Worm (Caenorhabditis elegans) whole organism, L3 larva: ENCODE measurements around the gene immt-2.
A peak's percentile ranks its signal among the peaks of the same experiment; 100 is the strongest.

Experiments used
- R02D3.7 ChIP-seq: fragments of 150-350 bp; optimal IDR thresholded peaks from 2 replicates; lab custom pipeline; 2014; ENCODE audit warnings: missing biosample characterization, missing genetic modification characterization
- ZK546.5 ChIP-seq: sonication (generic microtip); optimal IDR thresholded peaks from 2 replicates; lab custom pipeline; 2017; ENCODE audit warnings: missing biosample characterization, missing genetic modification characterization
- ceh-16 ChIP-seq: sonication (generic microtip); optimal IDR thresholded peaks from 2 replicates; lab custom pipeline; 2017; ENCODE audit warnings: missing biosample characterization, missing genetic modification characterization
- ceh-28 ChIP-seq: fragments of 150-350 bp; optimal IDR thresholded peaks from 2 replicates; lab custom pipeline; 2014; ENCODE audit warnings: missing biosample characterization, missing genetic modification reagents, missing genetic modification characterization
- ceh-82 ChIP-seq: fragments of 150-350 bp; optimal IDR thresholded peaks from 2 replicates; lab custom pipeline; 2014; ENCODE audit warnings: missing biosample characterization, missing genetic modification characterization
- ceh-9 ChIP-seq: sonication (generic microtip); optimal IDR thresholded peaks from 2 replicates; lab custom pipeline; 2018; ENCODE audit warnings: missing biosample characterization, missing genetic modification characterization
- daf-12 ChIP-seq: fragments of 150-350 bp; optimal IDR thresholded peaks from 2 replicates; lab custom pipeline; 2014; ENCODE audit warnings: missing biosample characterization, missing genetic modification reagents, missing genetic modification characterization
- egl-5 ChIP-seq: fragments of 150-350 bp; optimal IDR thresholded peaks from 2 replicates; lab custom pipeline; 2017; ENCODE audit warnings: missing biosample characterization, missing genetic modification reagents, missing genetic modification characterization, inconsistent platforms
- elt-1 ChIP-seq: fragments of 150-350 bp; optimal IDR thresholded peaks from 2 replicates; lab custom pipeline; 2014; ENCODE audit warnings: missing biosample characterization, missing genetic modification characterization
- elt-2 ChIP-seq: sonication (generic microtip); optimal IDR thresholded peaks from 2 replicates; lab custom pipeline; 2016; ENCODE audit warnings: missing genetic modification reagents, mild to moderate bottlenecking, missing genetic modification characterization, missing compliant biosample characterization
- elt-3 ChIP-seq, 3 experiments: fragments of 150-350 bp in 1 of 3; sonication (generic microtip) in 2 of 3; optimal IDR thresholded peaks; 2 replicates in 2 of 3; 4 replicates in 1 of 3; lab custom pipeline; 2014 to 2017; ENCODE audit warnings: missing biosample characterization in 3 of 3, missing genetic modification characterization in 3 of 3
- eor-1 ChIP-seq, 2 experiments: fragments of 150-350 bp; optimal IDR thresholded peaks; 2 replicates each; lab custom pipeline; 2014 to 2018; ENCODE audit warnings: missing biosample characterization in 2 of 2, missing genetic modification characterization in 2 of 2
- fkh-2 ChIP-seq: fragments of 150-350 bp; optimal IDR thresholded peaks from 2 replicates; lab custom pipeline; 2014; ENCODE audit warnings: missing biosample characterization, missing genetic modification reagents, missing genetic modification characterization
- fos-1 ChIP-seq: fragments of 150-350 bp; optimal IDR thresholded peaks from 2 replicates; lab custom pipeline; 2014; ENCODE audit warnings: missing biosample characterization, missing genetic modification characterization
- jun-1 ChIP-seq: fragments of 150-350 bp; optimal IDR thresholded peaks from 2 replicates; lab custom pipeline; 2014; ENCODE audit warnings: missing biosample characterization, missing genetic modification reagents, missing genetic modification characterization
- lin-39 ChIP-seq: fragments of 150-350 bp; optimal IDR thresholded peaks from 2 replicates; lab custom pipeline; 2018; ENCODE audit warnings: missing biosample characterization, missing genetic modification reagents, missing genetic modification characterization
- lsy-12 ChIP-seq: sonication (generic microtip); optimal IDR thresholded peaks from 2 replicates; lab custom pipeline; 2016; ENCODE audit warnings: mild to moderate bottlenecking, missing genetic modification characterization, missing compliant biosample characterization
- mdl-1 ChIP-seq: fragments of 150-350 bp; optimal IDR thresholded peaks from 2 replicates; lab custom pipeline; 2014; ENCODE audit warnings: missing biosample characterization, missing genetic modification characterization
- nhr-11 ChIP-seq: fragments of 150-350 bp; optimal IDR thresholded peaks from 2 replicates; lab custom pipeline; 2014; ENCODE audit warnings: missing biosample characterization, missing genetic modification characterization
- nhr-12 ChIP-seq: fragments of 150-350 bp; optimal IDR thresholded peaks from 2 replicates; lab custom pipeline; 2014; ENCODE audit warnings: missing biosample characterization, missing genetic modification characterization
- nhr-237 ChIP-seq: fragments of 150-350 bp; optimal IDR thresholded peaks from 2 replicates; lab custom pipeline; 2014; ENCODE audit warnings: missing biosample characterization, missing genetic modification characterization
- nhr-25 ChIP-seq: sonication (generic microtip); optimal IDR thresholded peaks from 2 replicates; lab custom pipeline; 2017; ENCODE audit warnings: missing biosample characterization, missing genetic modification characterization
- nhr-28 ChIP-seq: fragments of 150-350 bp; optimal IDR thresholded peaks from 2 replicates; lab custom pipeline; 2014; ENCODE audit warnings: missing biosample characterization, missing genetic modification characterization
- nhr-43 ChIP-seq: sonication (generic microtip); optimal IDR thresholded peaks from 2 replicates; lab custom pipeline; 2016; ENCODE audit warnings: mild to moderate bottlenecking, missing genetic modification characterization, missing compliant biosample characterization; ENCODE audit not compliant: poor library complexity, severe bottlenecking
- nhr-67 ChIP-seq: fragments of 150-350 bp; optimal IDR thresholded peaks from 2 replicates; lab custom pipeline; 2014; ENCODE audit warnings: missing biosample characterization, missing genetic modification characterization
- nhr-77 ChIP-seq: fragments of 150-350 bp; optimal IDR thresholded peaks from 2 replicates; lab custom pipeline; 2014; ENCODE audit warnings: missing biosample characterization, missing genetic modification characterization
- sea-2 ChIP-seq: fragments of 150-350 bp; sonication (generic microtip); optimal IDR thresholded peaks from 4 replicates; lab custom pipeline; 2014; ENCODE audit warnings: missing biosample characterization, missing genetic modification reagents, missing genetic modification characterization
- skn-1 ChIP-seq: fragments of 150-350 bp; optimal IDR thresholded peaks from 2 replicates; lab custom pipeline; 2014; ENCODE audit warnings: missing biosample characterization, missing genetic modification characterization
- snpc-4 ChIP-seq: fragments of 150-350 bp; optimal IDR thresholded peaks from 2 replicates; lab custom pipeline; 2014; ENCODE audit warnings: missing biosample characterization, missing genetic modification characterization
- tbx-2 ChIP-seq: sonication (generic microtip); optimal IDR thresholded peaks from 2 replicates; lab custom pipeline; 2016; ENCODE audit warnings: mild to moderate bottlenecking, missing genetic modification characterization, missing compliant biosample characterization
- unc-62 ChIP-seq: fragments of 150-350 bp; sonication (generic microtip); optimal IDR thresholded peaks from 4 replicates; lab custom pipeline; 2014; ENCODE audit warnings: missing biosample characterization, missing genetic modification reagents, missing genetic modification characterization
- zag-1 ChIP-seq: fragments of 150-350 bp; optimal IDR thresholded peaks from 2 replicates; lab custom pipeline; 2014; ENCODE audit warnings: missing biosample characterization, missing genetic modification characterization
- ztf-4 ChIP-seq: fragments of 150-350 bp; optimal IDR thresholded peaks from 2 replicates; lab custom pipeline; 2014; ENCODE audit warnings: missing biosample characterization, missing genetic modification characterization

The immt-2 gene

DNA sequence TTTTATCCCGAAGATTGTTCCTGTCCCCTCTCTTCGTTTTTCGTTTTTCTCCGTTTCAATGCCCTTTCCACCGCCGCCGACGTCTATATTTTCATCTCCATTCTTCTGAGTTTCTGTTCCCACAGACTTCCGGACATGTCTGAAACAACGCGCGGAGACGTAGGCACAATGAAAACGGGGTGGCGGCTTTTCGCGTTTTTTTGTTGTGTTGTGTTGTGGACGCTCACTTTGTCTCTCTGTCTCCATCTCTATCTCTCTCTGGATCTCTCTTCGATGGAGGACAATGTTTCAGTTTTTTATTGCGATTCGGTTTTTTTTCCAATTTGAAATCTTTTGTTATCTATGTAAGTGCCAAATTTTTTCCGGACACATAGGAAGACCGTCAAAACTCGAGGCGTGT lies 29.1 kb upstream of the immt-2 start:
- TF ChIP-seq snpc-4 (tag; lab: Kevin White, UChicago) (no peak), ceh-28 (tag; lab: Kevin White, UChicago) (no peak), egl-5 (no peak), mdl-1 (tag; lab: Kevin White, UChicago) (no peak), nhr-11 (tag; lab: Kevin White, UChicago) (no peak), elt-3 (tag; optimal IDR thresholded peaks at IDR 0.05; lab: Kevin White, UChicago) (no peak), ceh-9 (no peak)

DNA sequence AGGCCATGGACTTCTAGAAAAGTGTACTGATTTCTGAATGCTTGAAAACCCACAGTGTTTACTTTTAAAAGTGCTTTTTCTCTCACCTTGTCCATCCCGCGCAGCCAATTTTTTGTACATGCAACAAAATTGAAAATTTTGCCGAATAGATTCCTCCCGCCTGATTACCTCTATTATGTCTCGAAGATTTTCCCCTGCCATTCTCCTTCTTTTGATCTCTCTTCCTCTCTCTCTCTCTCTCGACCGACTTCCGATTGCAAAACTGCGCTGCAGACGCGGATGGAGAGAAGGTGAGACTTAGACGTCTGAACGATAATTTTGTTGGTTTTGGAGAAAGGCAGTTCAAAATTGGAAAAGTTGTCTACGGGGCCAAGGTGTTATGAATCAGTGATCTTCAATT lies 14.6 kb upstream of the immt-2 start:
- TF ChIP-seq nhr-25 (peak; percentile 34), lin-39 (tag; lab: Kevin White, UChicago) (no peak), tbx-2 (tag; lab: Kevin White, UChicago) (no peak), nhr-43 (tag; lab: Kevin White, UChicago) (no peak), elt-3 (tag; optimal IDR thresholded peaks at IDR 0.05; lab: Kevin White, UChicago) (no peak), nhr-67 (tag; lab: Kevin White, UChicago) (no peak), eor-1 (tag; optimal IDR thresholded peaks at IDR 0.05; lab: Kevin White, UChicago) (no peak)

DNA sequence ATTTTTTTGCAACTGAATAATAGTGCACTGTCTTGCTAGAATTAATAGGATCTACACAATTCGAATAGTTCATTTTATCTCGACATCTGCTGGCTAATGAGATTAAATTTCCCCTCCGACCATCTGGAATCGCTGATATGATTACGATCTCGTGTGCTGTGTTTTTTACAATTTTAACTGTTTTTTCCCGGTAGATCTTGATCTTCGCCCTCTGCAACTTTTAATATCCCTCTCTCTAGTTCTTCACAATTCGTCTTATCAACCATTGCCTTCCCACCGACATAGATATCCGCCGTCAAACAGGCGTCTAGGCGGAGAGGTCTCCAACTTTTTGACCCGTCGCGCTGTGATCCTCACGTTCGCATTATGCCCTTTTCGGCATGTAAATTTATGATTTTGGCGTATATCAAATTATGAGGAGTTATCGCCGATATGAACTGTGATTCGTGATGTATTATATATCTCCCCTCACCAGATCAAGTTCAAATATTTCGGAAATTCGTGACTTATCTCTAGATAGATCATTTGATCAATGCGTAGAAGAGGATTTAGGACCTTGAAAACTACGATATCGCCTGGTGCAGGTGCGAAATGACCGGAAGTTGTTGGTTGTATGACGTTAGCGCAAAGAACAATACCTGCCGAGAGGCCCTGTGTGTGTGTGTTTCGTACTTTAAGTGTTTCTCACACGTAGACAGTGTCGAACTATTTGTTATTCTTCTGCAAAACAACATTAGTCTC lies 10.4 kb upstream of the immt-2 start:
- no peak for TF ChIP-seq eor-1 (tag; optimal IDR thresholded peaks at IDR 0.05; lab: Kevin White, UChicago)
- no peak for TF ChIP-seq nhr-237 (tag; lab: Kevin White, UChicago)
- TF ChIP-seq sea-2 (GFP tag; lab: Kevin White, UChicago): no peak
- TF ChIP-seq ZK546.5 (tag; lab: Kevin White, UChicago): no peak
- no peak for TF ChIP-seq zag-1 (tag; lab: Kevin White, UChicago)
- no peak for TF ChIP-seq nhr-28 (tag; lab: Kevin White, UChicago)
- peak; percentile 33 for TF ChIP-seq nhr-25
- no peak for TF ChIP-seq R02D3.7 (tag; lab: Kevin White, UChicago)
- no peak for TF ChIP-seq nhr-12 (tag; lab: Kevin White, UChicago)
- no peak for TF ChIP-seq mdl-1 (tag; lab: Kevin White, UChicago)
- TF ChIP-seq fos-1 (tag; lab: Kevin White, UChicago): no peak
- TF ChIP-seq ceh-16 (tag; lab: Kevin White, UChicago): no peak
- TF ChIP-seq elt-1: peak; percentile 47
- TF ChIP-seq nhr-43 (tag; lab: Kevin White, UChicago): peak; percentile 14
- TF ChIP-seq ceh-9: no peak
- no peak for TF ChIP-seq tbx-2 (tag; lab: Kevin White, UChicago)
- TF ChIP-seq nhr-11 (tag; lab: Kevin White, UChicago): no peak
- no peak for TF ChIP-seq skn-1 (tag; lab: Kevin White, UChicago)

DNA sequence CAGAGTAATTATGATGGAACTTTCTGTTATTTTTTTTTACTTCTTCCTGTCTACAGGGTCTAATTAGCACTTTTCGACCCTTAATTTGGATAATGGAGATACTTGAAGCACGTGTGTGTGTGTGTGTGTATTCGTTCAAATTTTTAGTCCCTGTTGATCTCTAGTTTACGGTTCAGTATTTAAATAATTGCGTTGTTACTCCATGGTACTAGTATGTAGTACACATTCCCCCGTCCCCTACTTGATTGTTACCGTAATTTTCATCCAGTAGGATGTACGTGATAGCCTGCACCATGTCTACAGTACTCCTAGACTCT lies 9.8 kb upstream of the immt-2 start:
- TF ChIP-seq ceh-82 (no peak), lsy-12 (tag; lab: Kevin White, UChicago) (no peak), jun-1 (no peak), tbx-2 (tag; lab: Kevin White, UChicago) (no peak), sea-2 (GFP tag; lab: Kevin White, UChicago) (no peak), ztf-4 (tag; lab: Kevin White, UChicago) (no peak), elt-2 (tag; lab: Kevin White, UChicago) (no peak), daf-12 (tag; lab: Kevin White, UChicago) (no peak), nhr-77 (tag; lab: Kevin White, UChicago) (no peak)

DNA sequence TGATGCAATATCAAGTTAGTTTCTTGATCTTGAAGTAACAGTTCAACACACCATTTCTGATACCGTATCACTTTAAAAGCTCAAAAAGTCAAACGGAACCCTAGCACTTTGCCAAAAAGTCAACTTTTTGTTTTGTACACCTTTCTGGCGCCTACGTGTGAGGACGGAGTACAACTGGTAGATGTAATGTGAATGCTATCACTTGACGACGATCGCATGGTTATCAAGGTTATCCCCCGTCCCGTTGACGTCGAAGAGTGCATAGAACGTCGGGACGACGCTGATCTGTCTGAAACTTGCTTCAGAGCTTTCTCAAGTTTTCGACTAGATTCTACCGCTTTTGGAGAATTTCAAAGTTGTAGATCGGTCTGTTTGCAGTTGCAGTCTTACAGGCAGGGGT lies 9.1 kb upstream of the immt-2 start:
- TF ChIP-seq fkh-2 (tag; lab: Kevin White, UChicago): no peak
- TF ChIP-seq ceh-16 (tag; lab: Kevin White, UChicago): no peak
- TF ChIP-seq unc-62 (GFP tag; lab: Kevin White, UChicago): no peak
- no peak for TF ChIP-seq ZK546.5 (tag; lab: Kevin White, UChicago)
